Worm (Caenorhabditis elegans) whole organism, young adult: ENCODE measurements around the gene Y22D7AL.10.
A peak's percentile ranks its signal among the peaks of the same experiment; 100 is the strongest.

Experiments
- B0035.1 ChIP-seq: sonication (generic microtip); optimal IDR thresholded peaks from 2 replicates; lab custom pipeline; 2016; ENCODE audit warnings: missing genetic modification characterization, mild to moderate bottlenecking, missing compliant biosample characterization, missing genotype, missing genetic modification reagents
- B0336.3 ChIP-seq: fragments of 200-800 bp; sonication (Bioruptor generic); IDR thresholded peaks from 2 replicates; pipeline ENCODE4 v1.3.6; 2022; ENCODE audit warnings: missing genetic modification characterization, missing compliant biosample characterization
- C06A6.2 ChIP-seq: fragments of 200-800 bp; sonication (Bioruptor generic); conservative IDR thresholded peaks from 2 replicates; pipeline ENCODE4 v1.3.6; 2022; ENCODE audit warnings: missing genetic modification characterization, missing compliant biosample characterization
- F10E7.11 ChIP-seq: sonication (generic microtip); optimal IDR thresholded peaks from 2 replicates; lab custom pipeline; 2017; ENCODE audit warnings: mild to moderate bottlenecking, missing genetic modification characterization, moderate library complexity, missing compliant biosample characterization
- F22D6.2 ChIP-seq: sonication (generic microtip); optimal IDR thresholded peaks from 2 replicates; lab custom pipeline; 2016; ENCODE audit warnings: mild to moderate bottlenecking, missing genetic modification characterization, missing compliant biosample characterization
- F55B11.4 ChIP-seq: sonication (generic microtip); optimal IDR thresholded peaks from 2 replicates; lab custom pipeline; 2016; ENCODE audit warnings: missing compliant biosample characterization, missing genetic modification characterization, borderline replicate concordance; ENCODE audit not compliant: insufficient read depth
- F57C9.4 ChIP-seq: sonication (generic microtip); optimal IDR thresholded peaks from 2 replicates; lab custom pipeline; 2017; ENCODE audit warnings: mild to moderate bottlenecking, missing genetic modification characterization, missing compliant biosample characterization
- K11D2.4 ChIP-seq: fragments of 200-800 bp; sonication (Bioruptor generic); IDR thresholded peaks from 2 replicates; pipeline ENCODE4 v1.3.6; 2022; ENCODE audit warnings: missing genetic modification reagents, missing genetic modification characterization, missing compliant biosample characterization
- T07F8.4 ChIP-seq: sonication (generic microtip); optimal IDR thresholded peaks from 2 replicates; lab custom pipeline; 2016; ENCODE audit warnings: mild to moderate bottlenecking, missing genetic modification characterization, moderate library complexity, missing compliant biosample characterization
- Y56A3A.18 ChIP-seq: fragments of 200-800 bp; sonication (Bioruptor generic); IDR thresholded peaks from 2 replicates; pipeline ENCODE4 v1.3.6; 2022; ENCODE audit warnings: missing genetic modification reagents, missing genetic modification characterization, missing compliant biosample characterization
- Y79H2A.3 ChIP-seq: fragments of 200-800 bp; sonication (Bioruptor generic); conservative IDR thresholded peaks from 2 replicates; pipeline ENCODE4 v1.3.6; 2022; ENCODE audit warnings: missing genetic modification reagents, missing genetic modification characterization, missing compliant biosample characterization
- Y95B8A.8 ChIP-seq: fragments of 200-800 bp; sonication (Bioruptor generic); IDR thresholded peaks from 2 replicates; pipeline ENCODE4 v1.3.6; 2022; ENCODE audit warnings: missing genetic modification reagents, missing genetic modification characterization, missing compliant biosample characterization
- athp-1 ChIP-seq: sonication (generic microtip); optimal IDR thresholded peaks from 2 replicates; lab custom pipeline; 2017; ENCODE audit warnings: mild to moderate bottlenecking, missing genetic modification characterization, missing compliant biosample characterization
- cebp-1 ChIP-seq, 2 experiments: fragments of 200-800 bp in 1 of 2; sonication (Bioruptor generic) in 1 of 2; sonication (generic microtip) in 1 of 2; IDR thresholded peaks in 1 of 2; optimal IDR thresholded peaks in 1 of 2; 2 replicates each; pipeline versions ENCODE4 v1.3.6 to Lab custom; 2017 to 2022; ENCODE audit warnings: missing compliant biosample characterization in 2 of 2, missing genetic modification characterization in 2 of 2, mild to moderate bottlenecking in 1 of 2, missing genetic modification reagents in 1 of 2, moderate library complexity in 1 of 2
- ceh-27 ChIP-seq: fragments of 200-800 bp; sonication (Bioruptor generic); optimal IDR thresholded peaks from 2 replicates; lab custom pipeline; 2018; ENCODE audit warnings: mild to moderate bottlenecking, missing genetic modification characterization, moderate library complexity, missing compliant biosample characterization
- ceh-40 ChIP-seq: fragments of 200-800 bp; sonication (Bioruptor generic); IDR thresholded peaks from 2 replicates; pipeline ENCODE4 v1.3.6; 2022; ENCODE audit warnings: missing genetic modification characterization, missing compliant biosample characterization
- ceh-79 ChIP-seq: sonication (generic microtip); optimal IDR thresholded peaks from 2 replicates; lab custom pipeline; 2017; ENCODE audit warnings: mild to moderate bottlenecking, missing genetic modification characterization, missing compliant biosample characterization
- ceh-91 ChIP-seq: fragments of 200-800 bp; sonication (Bioruptor generic); IDR thresholded peaks from 2 replicates; pipeline ENCODE4 v1.3.6; 2022; ENCODE audit warnings: missing genetic modification reagents, missing genetic modification characterization, missing compliant biosample characterization
- chd-7 ChIP-seq: sonication (generic microtip); optimal IDR thresholded peaks from 2 replicates; lab custom pipeline; 2016; ENCODE audit warnings: mild to moderate bottlenecking, missing genetic modification characterization, moderate library complexity, missing compliant biosample characterization
- die-1 ChIP-seq: sonication (generic microtip); optimal IDR thresholded peaks from 2 replicates; lab custom pipeline; 2016; ENCODE audit warnings: missing genotype, mild to moderate bottlenecking, missing genetic modification characterization, missing compliant biosample characterization
- efl-1 ChIP-seq: fragments of 150-350 bp; optimal IDR thresholded peaks from 2 replicates; lab custom pipeline; 2014; ENCODE audit warnings: missing biosample characterization, missing genetic modification reagents, missing genetic modification characterization
- egl-18 ChIP-seq: fragments of 200-800 bp; sonication (Bioruptor generic); IDR thresholded peaks from 2 replicates; pipeline ENCODE4 v1.3.6; 2022; ENCODE audit warnings: missing genetic modification reagents, missing genetic modification characterization, missing compliant biosample characterization
- egl-44 ChIP-seq: fragments of 200-800 bp; sonication (Bioruptor generic); IDR thresholded peaks from 2 replicates; pipeline ENCODE4 v1.3.6; 2022; ENCODE audit warnings: missing genetic modification reagents, missing genetic modification characterization, missing compliant biosample characterization
- fkh-3 ChIP-seq: sonication (generic microtip); optimal IDR thresholded peaks from 2 replicates; lab custom pipeline; 2016; ENCODE audit warnings: mild to moderate bottlenecking, missing genetic modification characterization, missing compliant biosample characterization
- him-1 ChIP-seq: sonication (generic microtip); optimal IDR thresholded peaks from 2 replicates; lab custom pipeline; 2016; ENCODE audit warnings: missing genotype, missing genetic modification reagents, missing genetic modification characterization, missing compliant biosample characterization
- lin-26 ChIP-seq: fragments of 200-800 bp; sonication (Bioruptor generic); IDR thresholded peaks from 2 replicates; pipeline ENCODE4 v1.3.6; 2022; ENCODE audit warnings: missing genetic modification reagents, missing genetic modification characterization, missing compliant biosample characterization
- lsl-1 ChIP-seq: fragments of 200-800 bp; sonication (Bioruptor generic); optimal IDR thresholded peaks from 2 replicates; lab custom pipeline; 2018; ENCODE audit warnings: mild to moderate bottlenecking, missing genetic modification characterization, moderate library complexity, missing compliant biosample characterization
- lsy-27 ChIP-seq: sonication (generic microtip); optimal IDR thresholded peaks from 2 replicates; lab custom pipeline; 2017; ENCODE audit warnings: missing genetic modification characterization, mild to moderate bottlenecking, missing compliant biosample characterization, antibody characterized with exemption, missing genotype, borderline replicate concordance; ENCODE audit not compliant: insufficient read depth
- madf-10 ChIP-seq: sonication (generic microtip); optimal IDR thresholded peaks from 2 replicates; lab custom pipeline; 2016; ENCODE audit warnings: mild to moderate bottlenecking, missing genetic modification characterization, missing compliant biosample characterization
- madf-3 ChIP-seq: fragments of 200-800 bp; sonication (Bioruptor generic); IDR thresholded peaks from 2 replicates; pipeline ENCODE4 v1.3.6; 2022; ENCODE audit warnings: missing genetic modification reagents, missing genetic modification characterization, missing compliant biosample characterization
- madf-8 ChIP-seq: fragments of 200-800 bp; sonication (Bioruptor generic); conservative IDR thresholded peaks from 2 replicates; pipeline ENCODE4 v1.3.6; 2022; ENCODE audit warnings: missing genetic modification reagents, missing genetic modification characterization, missing compliant biosample characterization
- mes-4 ChIP-seq: sonication (generic microtip); optimal IDR thresholded peaks from 2 replicates; lab custom pipeline; 2016; ENCODE audit warnings: missing genotype, missing genetic modification characterization, missing compliant biosample characterization
- mxl-1 ChIP-seq: sonication (generic microtip); optimal IDR thresholded peaks from 2 replicates; lab custom pipeline; 2016; ENCODE audit warnings: missing genetic modification characterization, missing compliant biosample characterization
- nfya-1 ChIP-seq: sonication (generic microtip); optimal IDR thresholded peaks from 2 replicates; lab custom pipeline; 2017; ENCODE audit warnings: antibody characterized with exemption, missing compliant biosample characterization, missing genetic modification characterization, borderline replicate concordance; ENCODE audit not compliant: insufficient read depth
- nhr-120 ChIP-seq: fragments of 200-800 bp; sonication (Bioruptor generic); IDR thresholded peaks from 2 replicates; pipeline ENCODE4 v1.3.6; 2022; ENCODE audit warnings: missing genetic modification characterization, missing compliant biosample characterization
- nhr-27 ChIP-seq: fragments of 200-800 bp; sonication (Bioruptor generic); optimal IDR thresholded peaks from 2 replicates; lab custom pipeline; 2018; ENCODE audit warnings: mild to moderate bottlenecking, missing genetic modification characterization, moderate library complexity, missing compliant biosample characterization
- nhr-90 ChIP-seq: sonication (generic microtip); optimal IDR thresholded peaks from 2 replicates; lab custom pipeline; 2016; ENCODE audit warnings: missing genotype, mild to moderate bottlenecking, missing genetic modification characterization, missing compliant biosample characterization
- somi-1 ChIP-seq: fragments of 200-800 bp; sonication (Bioruptor generic); optimal IDR thresholded peaks from 2 replicates; lab custom pipeline; 2018; ENCODE audit warnings: mild to moderate bottlenecking, missing genetic modification characterization, missing compliant biosample characterization
- sptf-2 ChIP-seq: fragments of 200-800 bp; sonication (Bioruptor generic); optimal IDR thresholded peaks from 2 replicates; lab custom pipeline; 2018; ENCODE audit warnings: mild to moderate bottlenecking, missing genetic modification characterization, missing compliant biosample characterization
- unc-130 ChIP-seq: sonication (generic microtip); optimal IDR thresholded peaks from 2 replicates; lab custom pipeline; 2016; ENCODE audit warnings: missing genetic modification reagents, missing genetic modification characterization, missing compliant biosample characterization
- unc-62 ChIP-seq: fragments of 150-350 bp; optimal IDR thresholded peaks from 2 replicates; lab custom pipeline; 2014; ENCODE audit warnings: missing biosample characterization, missing genetic modification reagents, missing genetic modification characterization
- xnd-1 ChIP-seq: sonication (generic microtip); optimal IDR thresholded peaks from 2 replicates; lab custom pipeline; 2016; ENCODE audit warnings: missing genotype, missing genetic modification reagents, missing genetic modification characterization, missing compliant biosample characterization
- zfh-2 ChIP-seq: fragments of 200-800 bp; sonication (Bioruptor generic); conservative IDR thresholded peaks from 2 replicates; pipeline ENCODE4 v1.3.6; 2022; ENCODE audit warnings: missing genetic modification reagents, missing genetic modification characterization, missing compliant biosample characterization
- zim-3 ChIP-seq: sonication (generic microtip); optimal IDR thresholded peaks from 2 replicates; lab custom pipeline; 2017; ENCODE audit warnings: mild to moderate bottlenecking, missing genetic modification characterization, moderate library complexity, missing compliant biosample characterization
- ztf-22 ChIP-seq: fragments of 200-800 bp; sonication (Bioruptor generic); optimal IDR thresholded peaks from 2 replicates; lab custom pipeline; 2018; ENCODE audit warnings: mild to moderate bottlenecking, missing genetic modification characterization, moderate library complexity, missing compliant biosample characterization
- ztf-26 ChIP-seq: sonication (generic microtip); optimal IDR thresholded peaks from 2 replicates; lab custom pipeline; 2017; ENCODE audit warnings: missing genetic modification characterization, missing compliant biosample characterization
- ztf-6 ChIP-seq: fragments of 200-800 bp; sonication (Bioruptor generic); IDR thresholded peaks from 2 replicates; pipeline ENCODE4 v1.3.6; 2022; ENCODE audit warnings: missing genetic modification reagents, missing genetic modification characterization, missing compliant biosample characterization

Y22D7AL.10 gene

ce11 chrIII:1601464-1602169, 17.1 kb downstream of the Y22D7AL.10 start (continued):
- TF ChIP-seq madf-3 (GFP tag; lab: Robert Waterston, UW) (peak; percentile 71; the same call in 1 of the 2 replicates), sptf-2 (no peak), ceh-91 (GFP tag; lab: Robert Waterston, UW) (no peak), ceh-79 (tag; lab: Kevin White, UChicago) (no peak), madf-10 (peak; percentile 53), xnd-1 (tag; lab: Kevin White, UChicago) (no peak), ceh-40 (GFP tag; lab: Robert Waterston, UW) (0 out of 2 replicates have a peak, but pooled peaks have one; percentile 37), ceh-27 (GFP tag; lab: Kevin White, UChicago) (no peak), lin-26 (peak; percentile 85; the same call in 1 of the 2 replicates), nhr-120 (GFP tag; lab: Robert Waterston, UW) (0 out of 2 replicates have a peak, but pooled peaks have one; percentile 73), ztf-22 (no peak), F10E7.11 (tag; lab: Kevin White, UChicago) (no peak), mes-4 (tag; lab: Kevin White, UChicago) (no peak), ztf-6 (GFP tag; lab: Robert Waterston, UW) (peak; percentile 74; the same call in 1 of the 2 replicates), B0035.1 (tag; lab: Kevin White, UChicago) (no peak), lsl-1 (GFP tag; lab: Kevin White, UChicago) (peak; percentile 60), nhr-27 (no peak), F57C9.4 (tag; lab: Kevin White, UChicago) (no peak), Y56A3A.18 (GFP tag; lab: Robert Waterston, UW) (peak; percentile 66; the same call in 1 of the 2 replicates), zim-3 (tag; lab: Kevin White, UChicago) (peak; percentile 79), T07F8.4 (tag; lab: Kevin White, UChicago) (peak; percentile 82), nfya-1 (no peak), zfh-2 (GFP tag; lab: Robert Waterston, UW) (no peak), athp-1 (tag; lab: Kevin White, UChicago) (peak; percentile 85), unc-130 (GFP tag; lab: Kevin White, UChicago) (peak; percentile 35), die-1 (tag; lab: Kevin White, UChicago) (peak; percentile 93), nhr-90 (tag; lab: Kevin White, UChicago) (peak; percentile 73), chd-7 (tag; lab: Kevin White, UChicago) (peak; percentile 62), ztf-26 (tag; lab: Kevin White, UChicago) (no peak), F55B11.4 (no peak), Y79H2A.3 (GFP tag; lab: Robert Waterston, UW) (no peak), egl-18 (GFP tag; lab: Robert Waterston, UW) (no peak), K11D2.4 (GFP tag; lab: Robert Waterston, UW) (0 out of 2 replicates have a peak, but pooled peaks have one; percentile 15), cebp-1 (GFP tag; IDR thresholded peaks at IDR 0.05; lab: Robert Waterston, UW) (peak; percentile 23; the same call in 1 of the 2 replicates), cebp-1 (tag; optimal IDR thresholded peaks at IDR 0.05; lab: Kevin White, UChicago) (peak; percentile 62), C06A6.2 (no peak), B0336.3 (GFP tag; lab: Robert Waterston, UW) (peak; percentile 32; the same call in 1 of the 2 replicates), Y95B8A.8 (GFP tag; lab: Robert Waterston, UW) (no peak), mxl-1 (tag; lab: Kevin White, UChicago) (peak; percentile 68), efl-1 (no peak), somi-1 (GFP tag; lab: Kevin White, UChicago) (peak; percentile 35), fkh-3 (tag; lab: Kevin White, UChicago) (peak; percentile 52), him-1 (tag; lab: Kevin White, UChicago) (peak; percentile 20), egl-44 (GFP tag; lab: Robert Waterston, UW) (peak; percentile 71; the same call in 1 of the 2 replicates), F22D6.2 (no peak), lsy-27 (tag; lab: Kevin White, UChicago) (no peak), madf-8 (GFP tag; lab: Robert Waterston, UW) (no peak), unc-62 (GFP tag; lab: Kevin White, UChicago) (no peak)
